Worm (Caenorhabditis elegans): ENCODE results near the gene lin-14.

DNA sequence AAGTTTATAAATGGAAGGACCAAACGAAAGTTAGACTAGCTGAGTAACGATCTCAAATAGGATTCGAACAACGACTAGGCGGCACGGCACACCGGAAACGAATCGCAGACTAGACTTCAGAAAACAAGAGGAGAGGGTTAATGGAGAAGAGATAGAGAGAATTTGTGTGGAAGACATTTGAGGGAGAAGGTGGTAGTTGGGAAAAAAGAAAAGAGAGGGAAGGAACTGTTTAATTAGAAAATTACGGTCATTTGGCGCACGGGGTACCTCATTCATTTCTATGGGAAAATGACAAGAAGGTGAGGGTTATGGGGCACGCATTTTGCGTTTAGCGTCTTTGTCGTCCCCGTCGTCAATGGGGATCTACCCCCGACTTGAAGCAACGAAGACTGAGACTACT is 11.1 kb upstream of the lin-14 start, which contains the start of gene F48C5.2:
- TF ChIP-seq tag-97 (GFP tag; IDR thresholded peaks at IDR 0.05) (no peak), nhr-237 (tag; optimal IDR thresholded peaks at IDR 0.05) (no peak), nhr-11 (tag; optimal IDR thresholded peaks at IDR 0.05) (no peak), unc-39 (tag; optimal IDR thresholded peaks at IDR 0.05) (no peak), lin-13 (GFP tag; optimal IDR thresholded peaks at IDR 0.05) (no peak), aha-1 (tag) (no peak), nhr-102 (tag; optimal IDR thresholded peaks at IDR 0.05) (no peak)

Data from whole organism, L4 larva.